Worm (Caenorhabditis elegans) whole organism, L1 larva: ENCODE measurements around the gene ztf-18.

ENCODE experiments used
- C04F5.9 ChIP-seq: sonication (generic microtip); optimal IDR thresholded peaks from 2 replicates; lab custom pipeline; 2016; ENCODE audit warnings: missing genetic modification characterization, missing compliant biosample characterization
- C16A3.4 ChIP-seq: fragments of 150-350 bp; optimal IDR thresholded peaks from 2 replicates; lab custom pipeline; 2014; ENCODE audit warnings: missing biosample characterization, missing genetic modification characterization
- C34B4.2 ChIP-seq: sonication (generic microtip); optimal IDR thresholded peaks from 2 replicates; lab custom pipeline; 2017; ENCODE audit warnings: mild to moderate bottlenecking, missing genetic modification characterization, missing compliant biosample characterization
- F16B12.6 ChIP-seq: fragments of 150-350 bp; optimal IDR thresholded peaks from 2 replicates; lab custom pipeline; 2014; ENCODE audit warnings: missing biosample characterization, missing genetic modification characterization
- Y116A8C.19 ChIP-seq: sonication (generic microtip); optimal IDR thresholded peaks from 2 replicates; lab custom pipeline; 2016; ENCODE audit warnings: missing compliant biosample characterization, missing genetic modification characterization, borderline replicate concordance
- aha-1 ChIP-seq: fragments of 150-350 bp; optimal IDR thresholded peaks from 2 replicates; lab custom pipeline; 2014; ENCODE audit warnings: missing biosample characterization, missing genetic modification characterization
- alr-1 ChIP-seq: fragments of 200-800 bp; sonication (Bioruptor generic); optimal IDR thresholded peaks from 2 replicates; lab custom pipeline; 2018; ENCODE audit warnings: borderline replicate concordance, mild to moderate bottlenecking, missing genetic modification characterization, missing compliant biosample characterization
- aly-2 ChIP-seq: fragments of 150-350 bp; optimal IDR thresholded peaks from 2 replicates; lab custom pipeline; 2014; ENCODE audit warnings: missing biosample characterization, missing genetic modification characterization
- ama-1 ChIP-seq: fragments of 150-350 bp; optimal IDR thresholded peaks from 2 replicates; lab custom pipeline; 2014
- ceh-8 ChIP-seq: fragments of 200-800 bp; sonication (Bioruptor generic); optimal IDR thresholded peaks from 2 replicates; lab custom pipeline; 2018; ENCODE audit warnings: mild to moderate bottlenecking, missing genetic modification characterization, moderate library complexity, missing compliant biosample characterization
- ceh-88 ChIP-seq: fragments of 200-800 bp; sonication (Bioruptor generic); IDR thresholded peaks from 2 replicates; pipeline ENCODE4 v1.3.6; 2022; ENCODE audit warnings: missing genetic modification characterization, missing compliant biosample characterization
- ceh-90 ChIP-seq: sonication (generic microtip); optimal IDR thresholded peaks from 2 replicates; lab custom pipeline; 2016; ENCODE audit warnings: missing genetic modification characterization, missing compliant biosample characterization
- ces-1 ChIP-seq: fragments of 150-350 bp; optimal IDR thresholded peaks from 2 replicates; lab custom pipeline; 2014; ENCODE audit warnings: missing biosample characterization, missing genetic modification reagents, missing genetic modification characterization
- dpl-1 ChIP-seq, 3 experiments: fragments of 150-350 bp in 2 of 3; sonication (generic microtip) in 1 of 3; optimal IDR thresholded peaks; 2 replicates each; lab custom pipeline; 2014 to 2017; ENCODE audit warnings: missing biosample characterization in 3 of 3, missing genetic modification characterization in 3 of 3, missing genetic modification reagents in 3 of 3
- dsc-1 ChIP-seq: sonication (generic microtip); optimal IDR thresholded peaks from 2 replicates; lab custom pipeline; 2016; ENCODE audit warnings: mild to moderate bottlenecking, missing genetic modification characterization, missing compliant biosample characterization
- efl-1 ChIP-seq, 4 experiments: fragments of 150-350 bp; optimal IDR thresholded peaks in 3 of 4; peaks in 1 of 4; 1 replicate in 1 of 4; 2 replicates in 3 of 4; lab custom pipeline; 2014; ENCODE audit warnings: missing biosample characterization in 2 of 4, missing genetic modification characterization in 2 of 4, missing genetic modification reagents in 2 of 4
- efl-3 ChIP-seq: fragments of 200-800 bp; sonication (Bioruptor generic); optimal IDR thresholded peaks from 2 replicates; lab custom pipeline; 2018; ENCODE audit warnings: mild to moderate bottlenecking, missing genetic modification characterization, missing compliant biosample characterization
- elt-3 ChIP-seq, 6 experiments: fragments of 150-350 bp in 1 of 6; sonication (generic microtip); optimal IDR thresholded peaks; 2 replicates each; lab custom pipeline; 2017 to 2018; ENCODE audit warnings: missing biosample characterization in 6 of 6, missing genetic modification characterization in 6 of 6, inconsistent platforms in 1 of 6
- ets-5 ChIP-seq: fragments of 200-800 bp; sonication (Bioruptor generic); IDR thresholded peaks from 2 replicates; pipeline ENCODE4 v1.3.6; 2022; ENCODE audit warnings: missing genetic modification characterization, missing compliant biosample characterization
- fkh-4 ChIP-seq: sonication (generic microtip); optimal IDR thresholded peaks from 2 replicates; lab custom pipeline; 2016; ENCODE audit warnings: missing compliant biosample characterization, missing genetic modification characterization, borderline replicate concordance
- fkh-8 ChIP-seq: sonication (generic microtip); optimal IDR thresholded peaks from 2 replicates; lab custom pipeline; 2016; ENCODE audit warnings: mild to moderate bottlenecking, missing genetic modification characterization, missing compliant biosample characterization
- hlh-17 ChIP-seq: fragments of 200-800 bp; sonication (Bioruptor generic); optimal IDR thresholded peaks from 2 replicates; lab custom pipeline; 2018; ENCODE audit warnings: missing genetic modification characterization, mild to moderate bottlenecking, missing compliant biosample characterization, moderate library complexity, borderline replicate concordance
- hpl-2 ChIP-seq: fragments of 150-350 bp; optimal IDR thresholded peaks from 2 replicates; lab custom pipeline; 2014; ENCODE audit warnings: missing biosample characterization, missing genetic modification reagents, missing genetic modification characterization
- lin-14 ChIP-seq: fragments of 200-800 bp; sonication (Bioruptor generic); optimal IDR thresholded peaks from 2 replicates; lab custom pipeline; 2018; ENCODE audit warnings: mild to moderate bottlenecking, missing genetic modification characterization, moderate library complexity, missing compliant biosample characterization
- lin-35 ChIP-seq, 2 experiments: fragments of 150-350 bp; optimal IDR thresholded peaks; 2 replicates each; lab custom pipeline; 2014; ENCODE audit warnings: missing biosample characterization in 2 of 2, missing genetic modification characterization in 2 of 2, missing genetic modification reagents in 2 of 2
- lsy-2 ChIP-seq, 2 experiments: fragments of 150-350 bp; optimal IDR thresholded peaks; 2 replicates each; lab custom pipeline; 2014; ENCODE audit warnings: missing biosample characterization in 2 of 2, missing genetic modification characterization in 2 of 2
- mdl-1 ChIP-seq, 2 experiments: fragments of 150-350 bp; optimal IDR thresholded peaks; 2 replicates each; lab custom pipeline; 2014 to 2017; ENCODE audit warnings: missing biosample characterization in 2 of 2, missing genetic modification characterization in 2 of 2, inconsistent platforms in 1 of 2
- mef-2 ChIP-seq: fragments of 150-350 bp; optimal IDR thresholded peaks from 2 replicates; lab custom pipeline; 2014; ENCODE audit warnings: missing biosample characterization, missing genetic modification characterization
- mep-1 ChIP-seq: fragments of 150-350 bp; optimal IDR thresholded peaks from 2 replicates; lab custom pipeline; 2014; ENCODE audit warnings: missing biosample characterization, missing genetic modification characterization
- nhr-11 ChIP-seq: fragments of 150-350 bp; optimal IDR thresholded peaks from 2 replicates; lab custom pipeline; 2014; ENCODE audit warnings: missing biosample characterization, missing genetic modification characterization
- nhr-237 ChIP-seq: fragments of 150-350 bp; optimal IDR thresholded peaks from 2 replicates; lab custom pipeline; 2014; ENCODE audit warnings: missing biosample characterization, missing genetic modification characterization
- nhr-28 ChIP-seq: fragments of 150-350 bp; optimal IDR thresholded peaks from 2 replicates; lab custom pipeline; 2014; ENCODE audit warnings: missing biosample characterization, missing genetic modification characterization
- nhr-47 ChIP-seq: sonication (generic microtip); optimal IDR thresholded peaks from 2 replicates; lab custom pipeline; 2016; ENCODE audit warnings: mild to moderate bottlenecking, missing genetic modification characterization, moderate library complexity, missing compliant biosample characterization
- nhr-71 ChIP-seq: sonication (generic microtip); optimal IDR thresholded peaks from 2 replicates; lab custom pipeline; 2016; ENCODE audit warnings: mild to moderate bottlenecking, missing genetic modification characterization, moderate library complexity, missing compliant biosample characterization
- nhr-84 ChIP-seq: sonication (generic microtip); optimal IDR thresholded peaks from 2 replicates; lab custom pipeline; 2017; ENCODE audit warnings: missing biosample characterization, missing genetic modification characterization
- nhr-85 ChIP-seq: sonication (generic microtip); peaks from one replicate; lab custom pipeline; 2016; ENCODE audit warnings: missing genetic modification characterization, inconsistent platforms, missing compliant biosample characterization
- nhr-90 ChIP-seq: sonication (generic microtip); optimal IDR thresholded peaks from 2 replicates; lab custom pipeline; 2016; ENCODE audit warnings: mild to moderate bottlenecking, missing genetic modification characterization, missing compliant biosample characterization; ENCODE audit not compliant: poor library complexity
- rnt-1 ChIP-seq: sonication (generic microtip); optimal IDR thresholded peaks from 2 replicates; lab custom pipeline; 2016; ENCODE audit warnings: mild to moderate bottlenecking, missing genetic modification characterization, moderate library complexity, missing compliant biosample characterization
- snpc-4 ChIP-seq: fragments of 150-350 bp; optimal IDR thresholded peaks from 2 replicates; lab custom pipeline; 2014; ENCODE audit warnings: missing biosample characterization, missing genetic modification characterization
- snu-23 ChIP-seq: sonication (generic microtip); optimal IDR thresholded peaks from 2 replicates; lab custom pipeline; 2016; ENCODE audit warnings: missing genetic modification characterization, missing compliant biosample characterization
- sox-4 ChIP-seq: sonication (generic microtip); optimal IDR thresholded peaks from 2 replicates; lab custom pipeline; 2016; ENCODE audit warnings: missing genetic modification characterization, missing compliant biosample characterization
- sptf-1 ChIP-seq: fragments of 150-350 bp; optimal IDR thresholded peaks from 2 replicates; lab custom pipeline; 2014; ENCODE audit warnings: missing biosample characterization, missing genetic modification characterization
- sup-37 ChIP-seq: fragments of 200-800 bp; sonication (Bioruptor generic); optimal IDR thresholded peaks from 2 replicates; lab custom pipeline; 2018; ENCODE audit warnings: mild to moderate bottlenecking, missing genetic modification characterization, missing compliant biosample characterization
- swsn-7 ChIP-seq: sonication (generic microtip); optimal IDR thresholded peaks from 2 replicates; lab custom pipeline; 2016; ENCODE audit warnings: missing genetic modification characterization, missing compliant biosample characterization
- tbx-2 ChIP-seq: sonication (generic microtip); optimal IDR thresholded peaks from 2 replicates; lab custom pipeline; 2016; ENCODE audit warnings: missing genetic modification characterization, missing compliant biosample characterization
- unc-130 ChIP-seq: fragments of 150-350 bp; optimal IDR thresholded peaks from 2 replicates; lab custom pipeline; 2017; ENCODE audit warnings: missing biosample characterization, missing genetic modification characterization, inconsistent platforms
- unc-30 ChIP-seq: sonication (generic microtip); optimal IDR thresholded peaks from 2 replicates; lab custom pipeline; 2017; ENCODE audit warnings: missing biosample characterization, missing genetic modification characterization
- vab-15 ChIP-seq: sonication (generic microtip); optimal IDR thresholded peaks from 2 replicates; lab custom pipeline; 2017; ENCODE audit warnings: missing genotype, mild to moderate bottlenecking, missing genetic modification characterization, missing compliant biosample characterization
- zag-1 ChIP-seq: fragments of 150-350 bp; optimal IDR thresholded peaks from 2 replicates; lab custom pipeline; 2014; ENCODE audit warnings: missing biosample characterization, missing genetic modification characterization

Gene ztf-18

DNA sequence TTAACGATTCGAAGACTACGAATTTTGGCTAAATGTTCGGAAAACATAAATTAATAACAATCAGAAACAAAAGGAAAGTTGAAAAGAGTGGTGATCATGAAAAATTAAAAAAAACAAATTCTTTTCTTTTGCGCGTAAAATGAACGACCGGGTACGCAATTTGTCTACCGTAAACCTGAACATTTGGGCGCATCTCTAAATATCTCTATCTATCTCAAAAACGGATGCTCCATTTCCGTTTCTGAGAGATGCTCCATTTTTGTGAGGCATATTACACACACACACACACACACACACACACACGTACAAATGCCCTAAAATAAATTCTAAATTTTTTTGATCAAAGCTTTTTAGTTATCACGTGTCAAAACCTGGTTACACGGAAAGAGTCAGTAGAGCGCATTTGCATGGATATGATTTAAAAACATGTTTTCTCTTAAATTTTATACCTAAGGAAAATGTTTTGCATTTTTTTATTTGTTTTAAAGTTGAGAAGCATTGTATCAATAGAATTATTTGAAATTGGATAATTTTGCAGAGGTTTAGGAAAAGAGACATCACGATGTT lies 6.4 kb downstream of the ztf-18 start (continued):
- no peak for TF ChIP-seq C04F5.9 (tag; lab: Kevin White, UChicago)
- no peak for TF ChIP-seq mep-1
- no peak for TF ChIP-seq sup-37 (GFP tag; lab: Kevin White, UChicago)
- no peak for TF ChIP-seq swsn-7
- TF ChIP-seq snu-23, result no peak
- TF ChIP-seq ces-1 (GFP tag; lab: Kevin White, UChicago), result no peak
- peak in 1 of 2 experiments; percentile 7 for TF ChIP-seq efl-1 (optimal IDR thresholded peaks at IDR 0.05; lab: Kevin White, UChicago)
- peak; percentile 16 to 28 for TF ChIP-seq efl-1 (GFP tag; optimal IDR thresholded peaks at IDR 0.05 in 1 of 2; lab: Kevin White, UChicago)
- TF ChIP-seq mdl-1 (tag; optimal IDR thresholded peaks at IDR 0.05; lab: Kevin White, UChicago), result peak in 1 of 2 experiments; percentile 1
- TF ChIP-seq lin-35 (GFP tag; optimal IDR thresholded peaks at IDR 0.05; lab: Kevin White, UChicago), result no peak
- TF ChIP-seq fkh-8 (tag; lab: Kevin White, UChicago), result peak; percentile 59
- TF ChIP-seq rnt-1, result no peak
- peak; percentile 7 for TF ChIP-seq nhr-85 (tag; lab: Kevin White, UChicago)
- TF ChIP-seq C34B4.2 (tag; lab: Kevin White, UChicago), result no peak
- no peak for TF ChIP-seq elt-3 (tag; optimal IDR thresholded peaks at IDR 0.05; lab: Kevin White, UChicago)

- peak; percentile 49 to 50 for TF ChIP-seq lin-35 (GFP tag; optimal IDR thresholded peaks at IDR 0.05; lab: Kevin White, UChicago)
- no peak for TF ChIP-seq fkh-4 (tag; lab: Kevin White, UChicago)
- TF ChIP-seq unc-30 (tag; lab: Kevin White, UChicago), result no peak
- no peak for TF ChIP-seq nhr-84
- TF ChIP-seq F16B12.6 (tag; lab: Kevin White, UChicago), result peak; percentile 4
- no peak for TF ChIP-seq ets-5 (GFP tag; lab: Robert Waterston, UW)
- TF ChIP-seq nhr-28, result no peak
- no peak for TF ChIP-seq efl-3 (GFP tag; lab: Kevin White, UChicago)
- peak; percentile 62 to 76 for TF ChIP-seq lsy-2 (tag; optimal IDR thresholded peaks at IDR 0.05; lab: Kevin White, UChicago)
- TF ChIP-seq nhr-90, result peak; percentile 47
- TF ChIP-seq zag-1, result peak; percentile 44
- TF ChIP-seq C16A3.4 (tag; lab: Kevin White, UChicago), result peak; percentile 40
- no peak for TF ChIP-seq alr-1 (tag; lab: Kevin White, UChicago)
- TF ChIP-seq fkh-8 (tag; lab: Kevin White, UChicago), result peak; percentile 90
- TF ChIP-seq aha-1, result no peak
- no peak for TF ChIP-seq C34B4.2 (tag; lab: Kevin White, UChicago)
- TF ChIP-seq tbx-2, result peak; percentile 77
- no peak for TF ChIP-seq sup-37 (GFP tag; lab: Kevin White, UChicago)
- no peak for TF ChIP-seq hpl-2
- peak; percentile 55 to 69 for TF ChIP-seq mdl-1 (tag; optimal IDR thresholded peaks at IDR 0.05; lab: Kevin White, UChicago)
- peak; percentile 4 for TF ChIP-seq nhr-11 (tag; lab: Kevin White, UChicago)
- TF ChIP-seq efl-1 (optimal IDR thresholded peaks at IDR 0.05; lab: Kevin White, UChicago), result peak; percentile 63 to 74
- TF ChIP-seq efl-1 (GFP tag; optimal IDR thresholded peaks at IDR 0.05 in 1 of 2; lab: Kevin White, UChicago), result peak; percentile 12 to 93
- peak; percentile 49 for TF ChIP-seq sox-4 (tag; lab: Kevin White, UChicago)
- no peak for TF ChIP-seq snpc-4 (tag; lab: Kevin White, UChicago)
- TF ChIP-seq snu-23, result peak; percentile 85
- TF ChIP-seq ceh-88 (GFP tag; lab: Robert Waterston, UW), result no peak; the same call in 1 of the 2 replicates
- peak; percentile 75 for TF ChIP-seq rnt-1
- TF ChIP-seq dpl-1 (GFP tag; optimal IDR thresholded peaks at IDR 0.05; lab: Kevin White, UChicago), result peak; percentile 11 to 45 (median 18)
- no peak for TF ChIP-seq ama-1 (lab: Kevin White, UChicago)
- no peak for TF ChIP-seq ceh-8 (GFP tag; lab: Kevin White, UChicago)
- peak; percentile 49 for TF ChIP-seq dsc-1 (tag; lab: Kevin White, UChicago)
- no peak for TF ChIP-seq vab-15 (tag; lab: Kevin White, UChicago)
- TF ChIP-seq lin-14 (GFP tag; lab: Kevin White, UChicago), result peak; percentile 96
- no peak for TF ChIP-seq hlh-17
- no peak for TF ChIP-seq unc-130
- peak; percentile 60 for TF ChIP-seq aly-2 (tag; lab: Kevin White, UChicago)
- TF ChIP-seq sptf-1 (tag; lab: Kevin White, UChicago), result no peak
- TF ChIP-seq Y116A8C.19 (tag; lab: Kevin White, UChicago), result no peak
- TF ChIP-seq ces-1 (GFP tag; lab: Kevin White, UChicago), result no peak
- no peak for TF ChIP-seq ceh-90 (tag; lab: Kevin White, UChicago)
- TF ChIP-seq nhr-47 (tag; lab: Kevin White, UChicago), result peak; percentile 84
- peak; percentile 88 for TF ChIP-seq nhr-71 (tag; lab: Kevin White, UChicago)
- TF ChIP-seq mef-2, result no peak
- no peak for TF ChIP-seq nhr-237 (tag; lab: Kevin White, UChicago)
Measured at ce11 chrIII:887874-888299, 7.6 kb downstream of the ztf-18 start.
